Fruit fly (Drosophila melanogaster): Measurements from ENCODE around the gene CG42337.
A peak's percentile ranks its signal among the peaks of the same experiment; 100 is the strongest.

CG42337 gene

dm6 chr3L:21172527-21173253, 20.5 kb downstream of the CG42337 start, which contains the start of the genes chb and AsnS:
Gene chb, plus strand, starts transcription at chr3L:21172853.
Gene AsnS, plus strand, starts transcription at chr3L:21173118.
- TF ChIP-seq pho (GFP tag; optimal IDR thresholded peaks at IDR 0.05) = peak; percentile 72
- peak; percentile 83 for TF ChIP-seq odd (GFP tag; optimal IDR thresholded peaks at IDR 0.05)
- TF ChIP-seq sc (optimal IDR thresholded peaks at IDR 0.05) = no peak
- TF ChIP-seq sc (GFP tag; optimal IDR thresholded peaks at IDR 0.05) = peak; percentile 62
- TF ChIP-seq CG15011 (GFP tag; optimal IDR thresholded peaks at IDR 0.05) = peak; percentile 80
- TF ChIP-seq fd64A (GFP tag; optimal IDR thresholded peaks at IDR 0.05) = peak; percentile 7
- peak; percentile 91 for TF ChIP-seq CG9932 (GFP tag; IDR thresholded peaks at IDR 0.05)
- no peak for TF ChIP-seq ab (GFP tag; optimal IDR thresholded peaks at IDR 0.05)
- peak; percentile 91 for TF ChIP-seq Meics (GFP tag; optimal IDR thresholded peaks at IDR 0.05)
- no peak for TF ChIP-seq HLH4C (GFP tag; IDR thresholded peaks at IDR 0.05; ENCODE audit: partially characterized antibody)
- peak; percentile 93 for TF ChIP-seq CG17328 (GFP tag; IDR thresholded peaks at IDR 0.05)
- peak; percentile 72 for TF ChIP-seq twi (tag; optimal IDR thresholded peaks at IDR 0.05)
- no peak for TF ChIP-seq Dip2 (GFP tag; IDR thresholded peaks at IDR 0.05)
- TF ChIP-seq pan (optimal IDR thresholded peaks at IDR 0.05) = no peak
- TF ChIP-seq pan (GFP tag; optimal IDR thresholded peaks at IDR 0.05 in 1 of 2, IDR thresholded peaks at IDR 0.05 in 1 of 2) = peak in 1 of 2 experiments; percentile 96
- peak; percentile 80 for TF ChIP-seq onecut (GFP tag; IDR thresholded peaks at IDR 0.05)
- peak; percentile 35 for TF ChIP-seq CG15696 (tag; optimal IDR thresholded peaks at IDR 0.05)
- TF ChIP-seq CG6813 (GFP tag; optimal IDR thresholded peaks at IDR 0.05) = peak; percentile 72
- TF ChIP-seq CG7556 (GFP tag; optimal IDR thresholded peaks at IDR 0.05) = peak; percentile 86
- peak; percentile 87; the same call in 2 of the 3 replicates for TF ChIP-seq Mrtf (GFP tag; IDR thresholded peaks at IDR 0.05)
- TF ChIP-seq CG31365 (tag; optimal IDR thresholded peaks at IDR 0.05) = peak; percentile 53
- TF ChIP-seq lbe (GFP tag; optimal IDR thresholded peaks at IDR 0.05) = peak; percentile 72
- TF ChIP-seq NC2β (GFP tag; optimal IDR thresholded peaks at IDR 0.05) = peak; percentile 28
- TF ChIP-seq CG2889 (GFP tag; IDR thresholded peaks at IDR 0.05) = peak; percentile 88
- peak; percentile 88 for TF ChIP-seq Bteb2 (GFP tag; optimal IDR thresholded peaks at IDR 0.05)
- peak; percentile 27 for TF ChIP-seq sima (GFP tag; optimal IDR thresholded peaks at IDR 0.05)
- no peak for TF ChIP-seq h (optimal IDR thresholded peaks at IDR 0.05)
- peak; percentile 72 for TF ChIP-seq tin (GFP tag; optimal IDR thresholded peaks at IDR 0.05)
- TF ChIP-seq schlank (tag; optimal IDR thresholded peaks at IDR 0.05) = peak; percentile 74
- peak; percentile 86 for TF ChIP-seq gcm (GFP tag; optimal IDR thresholded peaks at IDR 0.05)
- peak; percentile 87 for TF ChIP-seq CG18599 (GFP tag; optimal IDR thresholded peaks at IDR 0.05)
- peak; percentile 48 for TF ChIP-seq CG31388 (GFP tag; optimal IDR thresholded peaks at IDR 0.05)
- TF ChIP-seq CG4820 (GFP tag; optimal IDR thresholded peaks at IDR 0.05) = peak; percentile 85
- TF ChIP-seq nmo (GFP tag; optimal IDR thresholded peaks at IDR 0.05) = peak; percentile 94
- TF ChIP-seq Sox100B (GFP tag; optimal IDR thresholded peaks at IDR 0.05) = peak; percentile 88
- no peak for TF ChIP-seq CG17912 (GFP tag; optimal IDR thresholded peaks at IDR 0.05)
- peak; percentile 57 for TF ChIP-seq Dad (GFP tag; optimal IDR thresholded peaks at IDR 0.05)
- TF ChIP-seq CG18619 (GFP tag; optimal IDR thresholded peaks at IDR 0.05) = peak; percentile 85
- TF ChIP-seq Nf-YC (tag; optimal IDR thresholded peaks at IDR 0.05) = peak; percentile 53
- peak; percentile 61; the same call in 3 of the 4 replicates for TF ChIP-seq Gug (GFP tag; IDR thresholded peaks at IDR 0.05)
- TF ChIP-seq HmgD (GFP tag; optimal IDR thresholded peaks at IDR 0.05) = no peak
- no peak for TF ChIP-seq bigmax (GFP tag; optimal IDR thresholded peaks at IDR 0.05)
- peak; percentile 86 for TF ChIP-seq CG12219 (GFP tag; optimal IDR thresholded peaks at IDR 0.05)
- TF ChIP-seq Ada2b (GFP tag; IDR thresholded peaks at IDR 0.05) = peak; percentile 95
- TF ChIP-seq her (GFP tag; optimal IDR thresholded peaks at IDR 0.05) = peak; percentile 27
- peak; percentile 91 for TF ChIP-seq CG7372 (GFP tag; IDR thresholded peaks at IDR 0.05)
- TF ChIP-seq Rx (GFP tag; IDR thresholded peaks at IDR 0.05) = peak; percentile 75
- peak; percentile 92 for TF ChIP-seq lab (GFP tag; optimal IDR thresholded peaks at IDR 0.05)
- TF ChIP-seq gem (tag; optimal IDR thresholded peaks at IDR 0.05) = peak; percentile 97
- TF ChIP-seq CG4617 (GFP tag; optimal IDR thresholded peaks at IDR 0.05; ENCODE audit: borderline replicate concordance) = peak; percentile 39

All from whole organism, embryonic.